Worm (Caenorhabditis elegans): ENCODE measurements around the gene ugt-4.

The ugt-4 gene

DNA sequence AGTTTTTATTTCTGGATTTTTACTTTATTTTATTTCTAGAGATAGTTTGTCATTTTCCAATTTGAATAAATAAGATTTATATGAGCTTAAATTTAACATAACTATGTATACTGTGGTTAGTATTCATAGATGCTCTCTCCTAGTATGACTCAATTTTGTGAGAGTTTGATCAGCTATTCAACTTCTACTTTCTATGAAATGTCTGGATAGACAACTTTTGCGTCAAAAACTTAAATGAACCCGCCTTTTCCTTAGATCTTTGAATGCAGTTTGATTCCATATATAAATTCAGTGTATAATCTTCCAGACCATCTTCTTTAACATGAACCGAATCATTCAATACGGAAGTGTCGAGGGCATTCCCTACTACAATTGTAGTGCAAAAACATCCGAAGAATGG, 26.2 kb downstream of the ugt-4 start, which contains the start of gene srt-43:
TSS of gene srt-43 (plus strand) at position 301 of the 400 bp plus-strand sequence.
- TF ChIP-seq sox-4 (tag; optimal IDR thresholded peaks at IDR 0.05), result no peak
- no peak for TF ChIP-seq hlh-30 (tag; optimal IDR thresholded peaks at IDR 0.05; ENCODE audit: insufficient read depth)
- TF ChIP-seq C38D4.7 (GFP tag; optimal IDR thresholded peaks at IDR 0.05), result no peak
- TF ChIP-seq mec-3 (tag; optimal IDR thresholded peaks at IDR 0.05; ENCODE audit: borderline replicate concordance), result no peak
- TF ChIP-seq C08G9.2 (tag; optimal IDR thresholded peaks at IDR 0.05), result no peak
- TF ChIP-seq hlh-13 (GFP tag; optimal IDR thresholded peaks at IDR 0.05), result no peak
- no peak for TF ChIP-seq ceh-24 (tag; optimal IDR thresholded peaks at IDR 0.05)
- no peak for TF ChIP-seq ceh-22 (tag; optimal IDR thresholded peaks at IDR 0.05)
- no peak for TF ChIP-seq lin-11 (tag; optimal IDR thresholded peaks at IDR 0.05)
- TF ChIP-seq dve-1 (tag; optimal IDR thresholded peaks at IDR 0.05), result no peak
- no peak for TF ChIP-seq sdc-2 (tag; optimal IDR thresholded peaks at IDR 0.05)
- TF ChIP-seq Y22D7AL.16 (tag; optimal IDR thresholded peaks at IDR 0.05), result no peak
- TF ChIP-seq rnt-1 (tag; optimal IDR thresholded peaks at IDR 0.05), result no peak
- TF ChIP-seq ama-1 (optimal IDR thresholded peaks at IDR 0.05), result no peak
- TF ChIP-seq hlh-6 (tag; optimal IDR thresholded peaks at IDR 0.05), result no peak
- no peak for TF ChIP-seq ceh-9 (tag; optimal IDR thresholded peaks at IDR 0.05)
- no peak for TF ChIP-seq pros-1 (tag; optimal IDR thresholded peaks at IDR 0.05)
- TF ChIP-seq sox-2 (GFP tag; IDR thresholded peaks at IDR 0.05), result no peak
- no peak for TF ChIP-seq fkh-10 (GFP tag; optimal IDR thresholded peaks at IDR 0.05)

ce11 chrV:12763291-12763995, 31.7 kb downstream of the ugt-4 start, which contains the start of the genes abcf-1 and scc-3:
Gene abcf-1, minus strand, starts transcription at chrV:12763375.
Gene scc-3, plus strand, starts transcription at chrV:12763945.
- peak; percentile 11 for TF ChIP-seq nfya-1 (tag; optimal IDR thresholded peaks at IDR 0.05)
- TF ChIP-seq Y22D7AL.16 (tag; optimal IDR thresholded peaks at IDR 0.05), result no peak

ce11 chrV:12760913-12761312, 34.2 kb downstream of the ugt-4 start, which contains the start of gene F18E2.15:
Gene F18E2.15, minus strand, starts transcription at chrV:12761013.
- no peak for TF ChIP-seq ahr-1 (tag; optimal IDR thresholded peaks at IDR 0.05)
- TF ChIP-seq ceh-2 (tag; optimal IDR thresholded peaks at IDR 0.05), result no peak
- TF ChIP-seq fkh-6 (tag; optimal IDR thresholded peaks at IDR 0.05), result no peak
- TF ChIP-seq K09A11.1 (tag; optimal IDR thresholded peaks at IDR 0.05; ENCODE audit: insufficient read depth), result no peak
- TF ChIP-seq sox-2 (GFP tag; IDR thresholded peaks at IDR 0.05), result no peak

DNA sequence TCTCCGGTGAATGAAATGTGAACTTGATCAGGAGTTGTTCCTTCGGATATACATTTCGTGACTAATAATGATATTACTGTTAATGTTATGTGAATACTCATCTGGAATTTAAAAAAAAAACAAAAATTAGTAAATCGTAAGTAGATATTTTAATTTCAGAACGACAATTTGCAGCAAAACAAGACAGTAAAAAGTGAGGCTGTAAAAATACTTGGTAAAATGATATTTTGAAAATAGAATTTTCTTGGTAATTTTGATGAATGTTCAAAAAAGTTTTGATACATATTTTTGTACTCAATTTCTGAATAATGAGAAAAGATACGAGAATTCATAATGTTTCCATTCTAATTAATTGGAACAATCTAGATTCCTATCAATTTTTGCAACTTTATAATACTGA, 35.5 kb downstream of the ugt-4 start, which contains the start of gene papl-1:
TSS of gene papl-1 (minus strand) at position 101 of the 400 bp plus-strand sequence.
- TF ChIP-seq ahr-1 (tag; optimal IDR thresholded peaks at IDR 0.05) (no peak), sox-2 (GFP tag; IDR thresholded peaks at IDR 0.05) (no peak), fkh-6 (tag; optimal IDR thresholded peaks at IDR 0.05) (no peak), ets-4 (tag; optimal IDR thresholded peaks at IDR 0.05) (no peak), npax-4 (tag; optimal IDR thresholded peaks at IDR 0.05) (no peak), rnt-1 (tag; optimal IDR thresholded peaks at IDR 0.05) (no peak), ceh-2 (tag; optimal IDR thresholded peaks at IDR 0.05) (no peak), T23F11.4 (GFP tag; optimal IDR thresholded peaks at IDR 0.05) (no peak), nhr-232 (tag; optimal IDR thresholded peaks at IDR 0.05) (no peak), zip-5 (tag; optimal IDR thresholded peaks at IDR 0.05) (no peak), nhr-11 (tag; optimal IDR thresholded peaks at IDR 0.05) (no peak), ceh-9 (tag; optimal IDR thresholded peaks at IDR 0.05) (no peak), sdc-2 (tag; optimal IDR thresholded peaks at IDR 0.05) (no peak), mec-3 (tag; optimal IDR thresholded peaks at IDR 0.05; ENCODE audit: borderline replicate concordance) (no peak), ceh-31 (tag; optimal IDR thresholded peaks at IDR 0.05) (no peak)

DNA sequence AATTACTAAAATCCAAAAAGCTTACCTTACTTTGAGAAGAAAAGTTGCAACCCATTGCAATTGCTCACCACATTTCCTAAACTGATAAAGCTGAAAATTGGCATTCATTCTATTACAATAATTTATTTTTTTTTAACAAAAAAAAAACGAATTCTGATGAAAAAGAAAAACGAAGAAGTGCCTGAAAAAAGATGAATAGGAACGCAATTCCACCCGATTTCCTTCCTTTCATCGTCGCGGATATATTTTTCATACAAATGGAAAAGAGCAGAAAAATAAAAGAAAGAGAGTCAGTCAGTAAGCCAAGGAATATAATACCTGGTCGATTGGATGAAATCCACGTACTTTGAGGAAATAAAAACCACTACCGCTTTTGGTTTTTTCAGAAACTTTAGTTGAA, 40.3 kb downstream of the ugt-4 start, which contains the start of gene gpa-13:
TSS of gene gpa-13 (minus strand) at position 101 of the 400 bp plus-strand sequence.
- no peak for TF ChIP-seq fkh-10 (GFP tag; optimal IDR thresholded peaks at IDR 0.05)
- no peak for TF ChIP-seq ceh-48 (tag; optimal IDR thresholded peaks at IDR 0.05)
- no peak for TF ChIP-seq hlh-6 (tag; optimal IDR thresholded peaks at IDR 0.05)
- TF ChIP-seq F13H6.1 (tag; optimal IDR thresholded peaks at IDR 0.05), result no peak
- no peak for TF ChIP-seq ahr-1 (tag; optimal IDR thresholded peaks at IDR 0.05)
- no peak for TF ChIP-seq dmd-4 (tag; optimal IDR thresholded peaks at IDR 0.05; ENCODE audit: borderline replicate concordance)
- TF ChIP-seq fax-1 (tag; optimal IDR thresholded peaks at IDR 0.05), result no peak
- no peak for TF ChIP-seq ttx-3 (tag; optimal IDR thresholded peaks at IDR 0.05)
- TF ChIP-seq pros-1 (tag; optimal IDR thresholded peaks at IDR 0.05), result no peak
- TF ChIP-seq nhr-11 (tag; optimal IDR thresholded peaks at IDR 0.05), result no peak
- no peak for TF ChIP-seq unc-3 (GFP tag; conservative IDR thresholded peaks at IDR 0.05)
- TF ChIP-seq unc-3 (tag; optimal IDR thresholded peaks at IDR 0.05), result no peak
- no peak for TF ChIP-seq ceh-31 (tag; optimal IDR thresholded peaks at IDR 0.05)
- TF ChIP-seq ceh-18 (tag; optimal IDR thresholded peaks at IDR 0.05), result no peak
- no peak for TF ChIP-seq ceh-22 (tag; optimal IDR thresholded peaks at IDR 0.05)
- TF ChIP-seq fkh-6 (tag; optimal IDR thresholded peaks at IDR 0.05), result no peak
- no peak for TF ChIP-seq pag-3 (tag; optimal IDR thresholded peaks at IDR 0.05; ENCODE audit: borderline replicate concordance)
- no peak for TF ChIP-seq ref-2 (tag; optimal IDR thresholded peaks at IDR 0.05)
- no peak for TF ChIP-seq K02D7.2 (tag; optimal IDR thresholded peaks at IDR 0.05)
- TF ChIP-seq pax-1 (tag; optimal IDR thresholded peaks at IDR 0.05), result no peak
